Worm (Caenorhabditis elegans) whole organism, late embryonic: ENCODE results near the gene Y39A1A.20.
A peak's percentile ranks its signal among the peaks of the same experiment; 100 is the strongest.

Source experiments
- C08G9.2 ChIP-seq: sonication (generic microtip); optimal IDR thresholded peaks from 2 replicates; lab custom pipeline; 2016; ENCODE audit warnings: mild to moderate bottlenecking, missing genetic modification characterization, moderate library complexity, missing compliant biosample characterization
- F13H6.1 ChIP-seq: sonication (generic microtip); optimal IDR thresholded peaks from 2 replicates; lab custom pipeline; 2016; ENCODE audit warnings: missing genetic modification characterization, missing compliant biosample characterization
- K09A11.1 ChIP-seq: sonication (generic microtip); optimal IDR thresholded peaks from 2 replicates; lab custom pipeline; 2017; ENCODE audit warnings: antibody characterized with exemption, mild to moderate bottlenecking, missing genetic modification characterization, missing compliant biosample characterization; ENCODE audit not compliant: insufficient read depth
- Y22D7AL.16 ChIP-seq: sonication (generic microtip); optimal IDR thresholded peaks from 2 replicates; lab custom pipeline; 2016; ENCODE audit warnings: missing genetic modification characterization, missing compliant biosample characterization
- ahr-1 ChIP-seq: sonication (generic microtip); optimal IDR thresholded peaks from 2 replicates; lab custom pipeline; 2016; ENCODE audit warnings: missing genetic modification characterization, missing compliant biosample characterization
- ama-1 ChIP-seq: fragments of 150-350 bp; optimal IDR thresholded peaks from 2 replicates; lab custom pipeline; 2014
- ceh-14 ChIP-seq: sonication (generic microtip); optimal IDR thresholded peaks from 2 replicates; lab custom pipeline; 2016; ENCODE audit warnings: missing genotype, missing genetic modification characterization, missing compliant biosample characterization
- ceh-18 ChIP-seq: sonication (generic microtip); optimal IDR thresholded peaks from 2 replicates; lab custom pipeline; 2016; ENCODE audit warnings: missing genetic modification characterization, missing compliant biosample characterization
- ceh-19 ChIP-seq: fragments of 200-800 bp; sonication (Bioruptor generic); optimal IDR thresholded peaks from 2 replicates; lab custom pipeline; 2018; ENCODE audit warnings: mild to moderate bottlenecking, missing genetic modification characterization, missing compliant biosample characterization
- ceh-2 ChIP-seq: sonication (generic microtip); optimal IDR thresholded peaks from 2 replicates; lab custom pipeline; 2016; ENCODE audit warnings: missing genotype, missing genetic modification characterization, missing compliant biosample characterization
- ceh-22 ChIP-seq: sonication (generic microtip); optimal IDR thresholded peaks from 2 replicates; lab custom pipeline; 2017; ENCODE audit warnings: missing biosample characterization, missing genetic modification characterization
- ceh-24 ChIP-seq: sonication (generic microtip); optimal IDR thresholded peaks from 2 replicates; lab custom pipeline; 2016; ENCODE audit warnings: mild to moderate bottlenecking, missing genetic modification characterization, missing compliant biosample characterization
- ceh-30 ChIP-seq: fragments of 150-350 bp; optimal IDR thresholded peaks from 2 replicates; lab custom pipeline; 2014; ENCODE audit warnings: missing biosample characterization, missing genetic modification characterization
- ceh-31 ChIP-seq: sonication (generic microtip); optimal IDR thresholded peaks from 2 replicates; lab custom pipeline; 2016; ENCODE audit warnings: missing genetic modification characterization, missing compliant biosample characterization
- ceh-34 ChIP-seq: sonication (generic microtip); optimal IDR thresholded peaks from 2 replicates; lab custom pipeline; 2016; ENCODE audit warnings: mild to moderate bottlenecking, missing genetic modification characterization, missing compliant biosample characterization
- ceh-45 ChIP-seq: fragments of 200-800 bp; sonication (Bioruptor generic); IDR thresholded peaks from 2 replicates; pipeline ENCODE4 v1.3.6; 2022; ENCODE audit warnings: missing genetic modification reagents, missing genetic modification characterization, missing compliant biosample characterization
- ceh-48 ChIP-seq: sonication (generic microtip); optimal IDR thresholded peaks from 2 replicates; lab custom pipeline; 2016; ENCODE audit warnings: missing genetic modification characterization, inconsistent platforms, missing compliant biosample characterization
- ceh-6 ChIP-seq: fragments of 200-800 bp; sonication (Bioruptor generic); optimal IDR thresholded peaks from 2 replicates; lab custom pipeline; 2018; ENCODE audit warnings: mild to moderate bottlenecking, missing genetic modification characterization, missing compliant biosample characterization
- che-1 ChIP-seq: sonication (generic microtip); optimal IDR thresholded peaks from 2 replicates; lab custom pipeline; 2016; ENCODE audit warnings: mild to moderate bottlenecking, missing genetic modification characterization, missing compliant biosample characterization
- dmd-4 ChIP-seq: sonication (generic microtip); optimal IDR thresholded peaks from 2 replicates; lab custom pipeline; 2016; ENCODE audit warnings: borderline replicate concordance, missing genetic modification characterization, missing compliant biosample characterization
- elt-2 ChIP-seq: sonication (generic microtip); optimal IDR thresholded peaks from 2 replicates; lab custom pipeline; 2016; ENCODE audit warnings: missing genetic modification reagents, missing genetic modification characterization, missing compliant biosample characterization
- ets-4 ChIP-seq: sonication (generic microtip); optimal IDR thresholded peaks from 2 replicates; lab custom pipeline; 2016; ENCODE audit warnings: missing genetic modification characterization, missing compliant biosample characterization
- eyg-1 ChIP-seq: sonication (generic microtip); optimal IDR thresholded peaks from 2 replicates; lab custom pipeline; 2016; ENCODE audit warnings: missing genotype, missing genetic modification characterization, missing compliant biosample characterization
- fax-1 ChIP-seq: sonication (generic microtip); optimal IDR thresholded peaks from 2 replicates; lab custom pipeline; 2016; ENCODE audit warnings: missing genotype, missing genetic modification characterization, missing compliant biosample characterization
- fkh-10 ChIP-seq: fragments of 150-350 bp; optimal IDR thresholded peaks from 2 replicates; lab custom pipeline; 2014; ENCODE audit warnings: missing biosample characterization, missing genetic modification reagents, missing genetic modification characterization
- hlh-30 ChIP-seq: sonication (generic microtip); optimal IDR thresholded peaks from 2 replicates; lab custom pipeline; 2017; ENCODE audit warnings: antibody characterized with exemption, missing genetic modification characterization, missing compliant biosample characterization; ENCODE audit not compliant: insufficient read depth
- hlh-6 ChIP-seq: sonication (generic microtip); optimal IDR thresholded peaks from 2 replicates; lab custom pipeline; 2016; ENCODE audit warnings: missing genotype, missing genetic modification characterization, missing compliant biosample characterization
- mec-3 ChIP-seq: sonication (generic microtip); optimal IDR thresholded peaks from 2 replicates; lab custom pipeline; 2016; ENCODE audit warnings: borderline replicate concordance, missing genetic modification characterization, missing compliant biosample characterization
- nfya-1 ChIP-seq: sonication (generic microtip); optimal IDR thresholded peaks from 2 replicates; lab custom pipeline; 2017; ENCODE audit warnings: missing genetic modification characterization, mild to moderate bottlenecking, missing compliant biosample characterization, antibody characterized with exemption, moderate library complexity
- nhr-232 ChIP-seq: sonication (generic microtip); optimal IDR thresholded peaks from 2 replicates; lab custom pipeline; 2016; ENCODE audit warnings: missing genetic modification characterization, missing compliant biosample characterization
- npax-4 ChIP-seq: sonication (generic microtip); optimal IDR thresholded peaks from 2 replicates; lab custom pipeline; 2016; ENCODE audit warnings: missing genetic modification characterization, missing compliant biosample characterization
- pag-3 ChIP-seq: sonication (generic microtip); optimal IDR thresholded peaks from 2 replicates; lab custom pipeline; 2016; ENCODE audit warnings: missing compliant biosample characterization, missing genetic modification characterization, borderline replicate concordance
- pat-9 ChIP-seq: fragments of 200-800 bp; sonication (Bioruptor generic); optimal IDR thresholded peaks from 2 replicates; lab custom pipeline; 2018; ENCODE audit warnings: mild to moderate bottlenecking, missing genetic modification characterization, moderate library complexity, missing compliant biosample characterization
- pax-1 ChIP-seq: fragments of 150-350 bp; optimal IDR thresholded peaks from 2 replicates; lab custom pipeline; 2014; ENCODE audit warnings: missing biosample characterization, missing genetic modification characterization
- pha-2 ChIP-seq: sonication (generic microtip); optimal IDR thresholded peaks from 2 replicates; lab custom pipeline; 2017; ENCODE audit warnings: mild to moderate bottlenecking, missing genetic modification characterization, missing compliant biosample characterization
- pha-4 ChIP-seq: fragments of 150-350 bp; optimal IDR thresholded peaks from 2 replicates; lab custom pipeline; 2018; ENCODE audit warnings: missing biosample characterization, missing genetic modification reagents, missing genetic modification characterization
- pqm-1 ChIP-seq: sonication (generic microtip); optimal IDR thresholded peaks from 2 replicates; lab custom pipeline; 2016; ENCODE audit warnings: missing genetic modification characterization, missing compliant biosample characterization
- pros-1 ChIP-seq: fragments of 150-350 bp; optimal IDR thresholded peaks from 2 replicates; lab custom pipeline; 2014; ENCODE audit warnings: missing biosample characterization, missing genetic modification reagents, missing genetic modification characterization
- ref-2 ChIP-seq: sonication (generic microtip); optimal IDR thresholded peaks from 2 replicates; lab custom pipeline; 2016; ENCODE audit warnings: missing genetic modification characterization, missing compliant biosample characterization
- sox-2 ChIP-seq: fragments of 200-800 bp; sonication (Bioruptor generic); IDR thresholded peaks from 2 replicates; pipeline ENCODE4 v1.3.6; 2022; ENCODE audit warnings: missing genetic modification reagents, missing genetic modification characterization, missing compliant biosample characterization
- sox-4 ChIP-seq: sonication (generic microtip); optimal IDR thresholded peaks from 2 replicates; lab custom pipeline; 2017; ENCODE audit warnings: mild to moderate bottlenecking, missing genetic modification characterization, inconsistent platforms, missing compliant biosample characterization
- tbx-2 ChIP-seq: sonication (generic microtip); optimal IDR thresholded peaks from 2 replicates; lab custom pipeline; 2016; ENCODE audit warnings: missing genetic modification characterization, missing compliant biosample characterization
- unc-3 ChIP-seq, 2 experiments: fragments of 200-800 bp in 1 of 2; sonication (Bioruptor generic) in 1 of 2; sonication (generic microtip) in 1 of 2; conservative IDR thresholded peaks in 1 of 2; optimal IDR thresholded peaks in 1 of 2; 2 replicates each; pipeline versions ENCODE4 v1.3.6 to Lab custom; 2016 to 2022; ENCODE audit warnings: missing compliant biosample characterization in 2 of 2, missing genetic modification characterization in 2 of 2, missing genetic modification reagents in 1 of 2
- unc-42 ChIP-seq: sonication (generic microtip); optimal IDR thresholded peaks from 2 replicates; lab custom pipeline; 2016; ENCODE audit warnings: missing genotype, missing genetic modification characterization, missing compliant biosample characterization
- unc-55 ChIP-seq: sonication (generic microtip); optimal IDR thresholded peaks from 2 replicates; lab custom pipeline; 2017; ENCODE audit warnings: missing biosample characterization, missing genetic modification reagents, missing genetic modification characterization
- unc-86 ChIP-seq: sonication (generic microtip); optimal IDR thresholded peaks from 2 replicates; lab custom pipeline; 2016; ENCODE audit warnings: missing genetic modification characterization, missing compliant biosample characterization
- zip-5 ChIP-seq: sonication (generic microtip); optimal IDR thresholded peaks from 2 replicates; lab custom pipeline; 2016; ENCODE audit warnings: missing genetic modification characterization, missing compliant biosample characterization
- ztf-16 ChIP-seq: sonication (generic microtip); optimal IDR thresholded peaks from 2 replicates; lab custom pipeline; 2017; ENCODE audit warnings: missing genetic modification characterization, missing compliant biosample characterization

Y39A1A.20 gene

ce11 chrIII:10730510-10730909 is 30.1 kb upstream of the Y39A1A.20 start, which contains the start of gene tat-3:
Gene tat-3 (minus strand): TSS chrIII:10730705.
- TF ChIP-seq pag-3 (tag; lab: Kevin White, UChicago) = no peak
- no peak for TF ChIP-seq ahr-1 (tag; lab: Kevin White, UChicago)
- TF ChIP-seq ceh-22 = no peak
- no peak for TF ChIP-seq ets-4 (tag; lab: Kevin White, UChicago)
- TF ChIP-seq che-1 (tag; lab: Kevin White, UChicago) = no peak
- no peak for TF ChIP-seq ceh-34
- TF ChIP-seq C08G9.2 (tag; lab: Kevin White, UChicago) = no peak
- no peak for TF ChIP-seq ceh-14 (tag; lab: Kevin White, UChicago)
- TF ChIP-seq pha-2 (tag; lab: Kevin White, UChicago) = no peak
- TF ChIP-seq hlh-30 (tag; lab: Kevin White, UChicago) = no peak
- TF ChIP-seq ceh-6 = no peak
- no peak for TF ChIP-seq ceh-45 (GFP tag; lab: Robert Waterston, UW)
- TF ChIP-seq pha-4 = no peak
- TF ChIP-seq npax-4 (tag; lab: Kevin White, UChicago) = no peak
- TF ChIP-seq elt-2 (tag; lab: Kevin White, UChicago) = no peak
- TF ChIP-seq dmd-4 (tag; lab: Kevin White, UChicago) = no peak

DNA sequence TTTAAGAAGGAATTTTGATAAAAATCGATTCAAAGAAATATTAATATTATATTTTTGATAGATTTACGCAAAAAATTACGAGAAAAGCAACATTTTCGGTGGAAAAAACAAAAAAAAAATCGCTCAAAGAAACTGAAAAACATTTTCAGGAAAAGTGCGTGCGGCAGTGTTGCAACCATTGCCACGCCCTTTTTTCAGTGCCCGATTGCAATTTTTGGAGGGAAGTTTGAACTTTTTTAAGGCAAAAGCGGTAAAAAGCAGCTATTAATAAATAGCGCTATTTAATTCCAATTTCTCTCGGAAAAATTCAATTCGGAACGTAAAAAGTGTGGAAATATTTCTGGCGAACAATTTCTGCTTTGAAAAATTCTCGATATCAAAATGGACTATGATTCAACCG is 20.7 kb upstream of the Y39A1A.20 start:
- TF ChIP-seq pat-9 (tag; lab: Kevin White, UChicago) = no peak
- no peak for TF ChIP-seq unc-42
- no peak for TF ChIP-seq unc-55 (GFP tag; lab: Kevin White, UChicago)
- no peak for TF ChIP-seq unc-86 (tag; lab: Kevin White, UChicago)
- TF ChIP-seq pha-4 = no peak
- no peak for TF ChIP-seq hlh-6 (tag; lab: Kevin White, UChicago)
- no peak for TF ChIP-seq ceh-30 (tag; lab: Kevin White, UChicago)
- no peak for TF ChIP-seq ceh-24
- TF ChIP-seq npax-4 (tag; lab: Kevin White, UChicago) = no peak
- TF ChIP-seq eyg-1 (tag; lab: Kevin White, UChicago) = no peak
- TF ChIP-seq zip-5 (tag; lab: Kevin White, UChicago) = no peak
- TF ChIP-seq fkh-10 (GFP tag; lab: Kevin White, UChicago) = no peak
- TF ChIP-seq hlh-30 (tag; lab: Kevin White, UChicago) = no peak
- TF ChIP-seq Y22D7AL.16 = no peak
- TF ChIP-seq unc-3 (GFP tag; conservative IDR thresholded peaks at IDR 0.05; lab: Robert Waterston, UW) = no peak
- TF ChIP-seq unc-3 (tag; optimal IDR thresholded peaks at IDR 0.05; lab: Kevin White, UChicago) = no peak
- TF ChIP-seq nfya-1 = no peak
- TF ChIP-seq, all 69 proteins: peak for 0

- TF ChIP-seq pqm-1 (tag; lab: Kevin White, UChicago) (no peak), unc-42 (peak; percentile 50), pat-9 (tag; lab: Kevin White, UChicago) (no peak), ama-1 (lab: Kevin White, UChicago) (no peak), pros-1 (tag; lab: Kevin White, UChicago) (peak; percentile 20), mec-3 (tag; lab: Kevin White, UChicago) (no peak), hlh-30 (tag; lab: Kevin White, UChicago) (peak; percentile 82), ceh-45 (GFP tag; lab: Robert Waterston, UW) (no peak), sox-4 (tag; lab: Kevin White, UChicago) (no peak), ahr-1 (tag; lab: Kevin White, UChicago) (no peak), tbx-2 (tag; lab: Kevin White, UChicago) (peak; percentile 67), F13H6.1 (tag; lab: Kevin White, UChicago) (peak; percentile 32), elt-2 (tag; lab: Kevin White, UChicago) (peak; percentile 41), ceh-34 (peak; percentile 60), nfya-1 (peak; percentile 99), nhr-232 (tag; lab: Kevin White, UChicago) (no peak), ceh-48 (tag; lab: Kevin White, UChicago) (peak; percentile 87), che-1 (tag; lab: Kevin White, UChicago) (no peak), ceh-19 (peak; percentile 24), K09A11.1 (tag; lab: Kevin White, UChicago) (peak; percentile 29), pax-1 (tag; lab: Kevin White, UChicago) (no peak), ceh-2 (tag; lab: Kevin White, UChicago) (peak; percentile 45), ceh-18 (tag; lab: Kevin White, UChicago) (peak; percentile 68), sox-2 (GFP tag; lab: Robert Waterston, UW) (peak; percentile 17; the same call in 1 of the 2 replicates), ceh-31 (tag; lab: Kevin White, UChicago) (peak; percentile 85), ref-2 (tag; lab: Kevin White, UChicago) (peak; percentile 48), ets-4 (tag; lab: Kevin White, UChicago) (no peak), fax-1 (tag; lab: Kevin White, UChicago) (no peak), eyg-1 (tag; lab: Kevin White, UChicago) (no peak), pha-4 (no peak), ztf-16 (tag; lab: Kevin White, UChicago) (no peak)
These were observed 19.8 kb upstream of the Y39A1A.20 start for ce11 chrIII:10720170-10720569.
